Fruit fly (Drosophila melanogaster) whole organism, embryonic: Measurements from ENCODE around the gene CG4452.

ENCODE experiments used
- Awh ChIP-seq: fragments of 200-800 bp; sonication (Bioruptor generic); IDR thresholded peaks from 2 replicates; pipeline ENCODE4, ENCODE4 v1.3.6; 2022; ENCODE audit warnings: missing biosample characterization, missing genetic modification characterization
- CG10267 ChIP-seq: fragments of 200-800 bp; sonication (Bioruptor generic); optimal IDR thresholded peaks from 2 replicates; lab custom pipeline; 2018; ENCODE audit warnings: missing biosample characterization, mild to moderate bottlenecking, missing genetic modification characterization, moderate library complexity
- CG12769 ChIP-seq: fragments of 200-800 bp; sonication (Bioruptor generic); optimal IDR thresholded peaks from 2 replicates; lab custom pipeline; 2019; ENCODE audit warnings: missing biosample characterization, mild to moderate bottlenecking, missing genetic modification characterization, moderate library complexity
- CG1602 ChIP-seq: fragments of 200-800 bp; sonication (Bioruptor generic); optimal IDR thresholded peaks from 3 replicates; lab custom pipeline; 2016; ENCODE audit warnings: missing biosample characterization, missing genetic modification characterization
- CG17361 ChIP-seq: fragments of 200-800 bp; sonication (Bioruptor generic); IDR thresholded peaks from 3 replicates; pipeline ENCODE4 v1.3.6; 2022; ENCODE audit warnings: missing biosample characterization, missing genetic modification characterization
- CG17385 ChIP-seq: fragments of 200-800 bp; sonication (Bioruptor generic); optimal IDR thresholded peaks from 3 replicates; lab custom pipeline; 2018; ENCODE audit warnings: missing biosample characterization, mild to moderate bottlenecking, missing genetic modification characterization
- CG33557 ChIP-seq: fragments of 200-800 bp; sonication (Bioruptor generic); optimal IDR thresholded peaks from 2 replicates; lab custom pipeline; 2019; ENCODE audit warnings: missing biosample characterization, mild to moderate bottlenecking, missing genetic modification characterization, moderate library complexity
- CG34376 ChIP-seq: fragments of 200-800 bp; sonication (Bioruptor generic); optimal IDR thresholded peaks from 2 replicates; lab custom pipeline; 2018; ENCODE audit warnings: missing biosample characterization, mild to moderate bottlenecking, missing genetic modification characterization
- CG7372 ChIP-seq: fragments of 200-800 bp; sonication (Bioruptor generic); IDR thresholded peaks from 2 replicates; pipeline ENCODE4 v1.3.6; 2022; ENCODE audit warnings: missing biosample characterization, missing genetic modification characterization
- CG7963 ChIP-seq: fragments of 200-800 bp; sonication (Bioruptor generic); IDR thresholded peaks from 3 replicates; pipeline ENCODE4 v1.3.6; 2022; ENCODE audit warnings: missing biosample characterization, missing genetic modification characterization; ENCODE audit not compliant: partially characterized antibody
- CG8290 ChIP-seq, 3 experiments: fragments of 200-800 bp; sonication (Bioruptor generic); optimal IDR thresholded peaks; 2 replicates each; lab custom pipeline; 2016 to 2019; ENCODE audit warnings: missing biosample characterization in 3 of 3, missing genetic modification characterization in 3 of 3, mild to moderate bottlenecking in 2 of 3, moderate library complexity in 1 of 3
- D19A ChIP-seq: fragments of 200-800 bp; optimal IDR thresholded peaks from 3 replicates; lab custom pipeline; 2019; ENCODE audit warnings: missing biosample characterization, mild to moderate bottlenecking, missing genetic modification characterization, moderate library complexity
- Deaf1 ChIP-seq: fragments of 200-800 bp; optimal IDR thresholded peaks from 3 replicates; lab custom pipeline; 2019; ENCODE audit warnings: missing biosample characterization, mild to moderate bottlenecking, missing genetic modification characterization, moderate library complexity
- GATAe ChIP-seq: fragments of 200-800 bp; sonication (Bioruptor generic); conservative IDR thresholded peaks from 2 replicates; pipeline ENCODE4 v1.3.6; 2022; ENCODE audit warnings: missing biosample characterization, missing genetic modification characterization
- HmgZ ChIP-seq: fragments of 200-800 bp; sonication (Bioruptor generic); optimal IDR thresholded peaks from 2 replicates; lab custom pipeline; 2018; ENCODE audit warnings: missing biosample characterization, mild to moderate bottlenecking, missing genetic modification characterization
- Lhr ChIP-seq: fragments of 200-800 bp; sonication (Bioruptor generic); optimal IDR thresholded peaks from 3 replicates; lab custom pipeline; 2017; ENCODE audit warnings: mild to moderate bottlenecking, missing biosample characterization, missing genetic modification reagents, missing genetic modification characterization
- MTF-1 ChIP-seq: fragments of 200-800 bp; sonication (Bioruptor generic); optimal IDR thresholded peaks from 2 replicates; lab custom pipeline; 2018; ENCODE audit warnings: missing biosample characterization, mild to moderate bottlenecking, missing genetic modification characterization, borderline replicate concordance
- Med ChIP-seq: fragments of 200-800 bp; sonication (Bioruptor generic); peaks from one replicate; lab custom pipeline; 2016; ENCODE audit warnings: missing biosample characterization, missing genetic modification characterization, mild to moderate bottlenecking, inconsistent platforms, moderate library complexity
- Spps ChIP-seq: fragments of 200-800 bp; sonication (Bioruptor generic); optimal IDR thresholded peaks from 2 replicates; lab custom pipeline; 2018; ENCODE audit warnings: missing biosample characterization, mild to moderate bottlenecking, missing genetic modification characterization
- Sry-β ChIP-seq: fragments of 200-800 bp; sonication (Bioruptor generic); optimal IDR thresholded peaks from 2 replicates; lab custom pipeline; 2018; ENCODE audit warnings: missing biosample characterization, mild to moderate bottlenecking, missing genetic modification characterization, moderate library complexity
- Vsx1 ChIP-seq: fragments of 200-800 bp; sonication (Bioruptor generic); optimal IDR thresholded peaks from 2 replicates; lab custom pipeline; 2017; ENCODE audit warnings: missing biosample characterization, mild to moderate bottlenecking, missing genetic modification characterization, missing genetic modification reagents
- chm ChIP-seq: fragments of 200-800 bp; sonication (Bioruptor generic); IDR thresholded peaks from 2 replicates; pipeline ENCODE4 v1.3.6; 2022; ENCODE audit warnings: missing biosample characterization, missing genetic modification characterization
- croc ChIP-seq: fragments of 200-800 bp; sonication (Bioruptor generic); conservative IDR thresholded peaks from 3 replicates; pipeline ENCODE4 v1.3.6; 2022; ENCODE audit warnings: missing biosample characterization, missing genetic modification characterization
- dan ChIP-seq: fragments of 200-800 bp; sonication (Bioruptor generic); IDR thresholded peaks from 2 replicates; pipeline ENCODE4 v1.3.6; 2022; ENCODE audit warnings: missing biosample characterization, missing genetic modification characterization
- exex ChIP-seq: fragments of 200-800 bp; sonication (Bioruptor generic); optimal IDR thresholded peaks from 4 replicates; lab custom pipeline; 2018; ENCODE audit warnings: missing biosample characterization, mild to moderate bottlenecking, missing genetic modification characterization, moderate library complexity
- fd96Cb ChIP-seq: fragments of 200-800 bp; sonication (Bioruptor generic); optimal IDR thresholded peaks from 2 replicates; lab custom pipeline; 2018; ENCODE audit warnings: missing biosample characterization, mild to moderate bottlenecking, missing genetic modification characterization, moderate library complexity
- kni ChIP-seq: fragments of 200-800 bp; sonication (Bioruptor generic); optimal IDR thresholded peaks from 3 replicates; lab custom pipeline; 2017; ENCODE audit warnings: mild to moderate bottlenecking, missing biosample characterization, missing genetic modification reagents, missing genetic modification characterization
- lbe ChIP-seq: fragments of 200-800 bp; sonication (Bioruptor generic); optimal IDR thresholded peaks from 2 replicates; lab custom pipeline; 2016; ENCODE audit warnings: missing biosample characterization, mild to moderate bottlenecking, missing genetic modification characterization
- sens ChIP-seq: fragments of 200-800 bp; sonication (Bioruptor generic); peaks from one replicate; lab custom pipeline; 2016; ENCODE audit warnings: missing biosample characterization, missing genetic modification characterization
- slbo ChIP-seq: fragments of 200-800 bp; sonication (Bioruptor generic); IDR thresholded peaks from 2 replicates; pipeline ENCODE4 v1.3.6; 2022; ENCODE audit warnings: missing biosample characterization, missing genetic modification characterization
- tin ChIP-seq: fragments of 200-800 bp; sonication (Bioruptor generic); optimal IDR thresholded peaks from 3 replicates; lab custom pipeline; 2016; ENCODE audit warnings: missing biosample characterization, missing genetic modification characterization
- tna ChIP-seq: fragments of 200-800 bp; sonication (Bioruptor generic); IDR thresholded peaks from 2 replicates; pipeline ENCODE4 v1.3.6; 2022; ENCODE audit warnings: missing biosample characterization, missing genetic modification characterization; ENCODE audit not compliant: partially characterized antibody
- vvl ChIP-seq: fragments of 200-800 bp; sonication (Bioruptor generic); IDR thresholded peaks from 2 replicates; pipeline ENCODE4 v1.3.6; 2022; ENCODE audit warnings: missing biosample characterization, missing genetic modification characterization

Gene CG4452

dm6 chr3L:9383345-9384075 lies 16.3 kb downstream of the CG4452 start, which contains the start of gene Hsp27 (continued):
- peak; percentile 98 for TF ChIP-seq CG1602 (GFP tag; lab: Kevin White, UChicago)
- TF ChIP-seq dan (GFP tag; lab: Robert Waterston, UW) = peak; percentile 94
- peak; percentile 98 for TF ChIP-seq chm
- TF ChIP-seq, all 482 proteins: peak for 438

dm6 chr3L:9384445-9385079 lies 17.4 kb downstream of the CG4452 start:
- TF ChIP-seq tna (GFP tag; lab: Robert Waterston, UW) = no peak
- TF ChIP-seq CG12769 (tag; lab: Kevin White, UChicago) = no peak
- no peak for TF ChIP-seq Spps
- no peak for TF ChIP-seq GATAe
- TF ChIP-seq vvl = 0 out of 2 replicates have a peak, but pooled peaks have one; percentile 9
- TF ChIP-seq croc (GFP tag; lab: Robert Waterston, UW) = no peak
- no peak for TF ChIP-seq CG33557
- TF ChIP-seq CG10267 (tag; lab: Kevin White, UChicago) = no peak
- TF ChIP-seq Lhr (GFP tag; lab: Kevin White, UChicago) = no peak
- TF ChIP-seq fd96Cb (tag; lab: Kevin White, UChicago) = no peak
- no peak for TF ChIP-seq CG7963 (GFP tag; lab: Robert Waterston, UW)
- TF ChIP-seq Deaf1 (tag; lab: Kevin White, UChicago) = no peak
- no peak for TF ChIP-seq CG17361
- 0 out of 2 replicates have a peak, but pooled peaks have one; percentile 16 for TF ChIP-seq slbo (GFP tag; lab: Robert Waterston, UW)
- peak; percentile 44 for TF ChIP-seq Med (GFP tag; lab: Kevin White, UChicago)
- no peak for TF ChIP-seq HmgZ
- TF ChIP-seq Awh (GFP tag; lab: Robert Waterston, UW) = no peak
- TF ChIP-seq CG7372 (GFP tag; lab: Robert Waterston, UW) = no peak
- no peak for TF ChIP-seq lbe (GFP tag; lab: Kevin White, UChicago)
- no peak for TF ChIP-seq tin (GFP tag; lab: Kevin White, UChicago)
- peak; percentile 59 for TF ChIP-seq CG17385 (GFP tag; lab: Kevin White, UChicago)
- TF ChIP-seq kni (GFP tag; lab: Kevin White, UChicago) = peak; percentile 53
- TF ChIP-seq, all 482 proteins: peak for 5

DNA sequence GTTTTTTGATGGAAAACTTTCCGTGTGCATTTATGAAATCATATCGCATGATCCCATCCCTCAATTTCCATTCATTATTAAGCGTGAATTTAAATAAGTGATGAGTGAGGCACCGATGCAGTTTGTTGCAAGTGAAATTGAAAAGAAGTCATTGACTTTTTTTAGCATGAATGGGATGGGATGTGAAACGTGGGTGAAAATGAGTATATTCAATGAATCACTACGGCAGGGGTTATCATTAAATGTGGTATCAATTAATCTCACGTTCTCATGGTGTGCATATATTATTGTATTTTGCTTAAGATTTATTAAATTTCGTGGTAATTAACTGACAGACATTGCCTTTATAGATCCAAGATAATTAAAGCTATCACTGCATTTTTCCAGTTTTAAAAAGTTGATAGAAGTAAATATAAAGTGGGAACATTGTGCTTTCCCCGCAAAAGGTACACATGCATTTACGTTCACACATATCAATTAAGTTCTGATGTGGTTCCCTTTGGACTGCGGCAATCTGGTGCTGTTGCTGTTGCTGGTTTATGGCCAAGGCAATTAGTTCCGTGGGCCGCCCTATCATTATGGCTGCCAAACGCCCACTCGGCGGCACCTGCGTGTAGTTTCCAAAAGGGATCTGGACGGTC lies 24.3 kb downstream of the CG4452 start:
- peak; percentile 62 for TF ChIP-seq sens
- peak; percentile 19 for TF ChIP-seq exex (tag; lab: Kevin White, UChicago)
- TF ChIP-seq chm = no peak
- TF ChIP-seq, all 482 proteins: peak for 2

- TF ChIP-seq CG34376 = peak; percentile 18
- no peak for TF ChIP-seq MTF-1 (GFP tag; lab: Kevin White, UChicago)
- no peak for TF ChIP-seq CG8290 (GFP tag; optimal IDR thresholded peaks at IDR 0.05; lab: Kevin White, UChicago)
- TF ChIP-seq CG8290 (tag; optimal IDR thresholded peaks at IDR 0.05; lab: Kevin White, UChicago) = no peak
- TF ChIP-seq exex (tag; lab: Kevin White, UChicago) = peak; percentile 82
- peak; percentile 38 for TF ChIP-seq Vsx1 (GFP tag; lab: Kevin White, UChicago)
- no peak for TF ChIP-seq D19A (tag; lab: Kevin White, UChicago)
- no peak for TF ChIP-seq Sry-β (GFP tag; lab: Kevin White, UChicago)
Observed at dm6 chr3L:9396038-9396437, 28.9 kb downstream of the CG4452 start.
